Fruit fly (Drosophila melanogaster) whole organism, embryonic: ENCODE measurements around the gene Jupiter.
A peak's percentile ranks its signal among the peaks of the same experiment; 100 is the strongest.

ENCODE experiments used
- Aef1 ChIP-seq: fragments of 200-800 bp; sonication (Bioruptor generic); IDR thresholded peaks from 3 replicates; pipeline ENCODE4 v1.3.6; 2022; ENCODE audit warnings: missing biosample characterization, missing genetic modification characterization
- Blimp-1 ChIP-seq: fragments of 200-800 bp; sonication (Bioruptor generic); optimal IDR thresholded peaks from 3 replicates; lab custom pipeline; 2018; ENCODE audit warnings: missing biosample characterization, missing genetic modification characterization, mild to moderate bottlenecking, moderate library complexity, missing genetic modification reagents
- CG10979 ChIP-seq: fragments of 200-800 bp; sonication (Bioruptor generic); optimal IDR thresholded peaks from 2 replicates; lab custom pipeline; 2018; ENCODE audit warnings: missing biosample characterization, mild to moderate bottlenecking, missing genetic modification characterization, moderate library complexity
- CG11695 ChIP-seq: fragments of 200-800 bp; sonication (Bioruptor generic); IDR thresholded peaks from 3 replicates; pipeline ENCODE4 v1.3.6; 2022; ENCODE audit warnings: missing biosample characterization, missing genetic modification characterization
- CG14860 ChIP-seq: fragments of 200-800 bp; sonication (Bioruptor generic); IDR thresholded peaks from 3 replicates; pipeline ENCODE4 v1.3.6; 2022; ENCODE audit warnings: missing biosample characterization, missing genetic modification characterization; ENCODE audit not compliant: partially characterized antibody
- CG34224 ChIP-seq: fragments of 200-800 bp; sonication (Bioruptor generic); IDR thresholded peaks from 3 replicates; pipeline ENCODE4 v1.3.6; 2022; ENCODE audit warnings: missing biosample characterization, missing genetic modification characterization; ENCODE audit not compliant: partially characterized antibody
- CG6254 ChIP-seq: fragments of 200-800 bp; sonication (Bioruptor generic); optimal IDR thresholded peaks from 3 replicates; lab custom pipeline; 2017; ENCODE audit warnings: mild to moderate bottlenecking, missing biosample characterization, missing genetic modification reagents, missing genetic modification characterization
- CG6854 ChIP-seq: fragments of 200-800 bp; sonication (Bioruptor generic); optimal IDR thresholded peaks from 3 replicates; lab custom pipeline; 2017; ENCODE audit warnings: missing biosample characterization, mild to moderate bottlenecking, missing genetic modification characterization
- CG7963 ChIP-seq: fragments of 200-800 bp; sonication (Bioruptor generic); IDR thresholded peaks from 3 replicates; pipeline ENCODE4 v1.3.6; 2022; ENCODE audit warnings: missing biosample characterization, missing genetic modification characterization; ENCODE audit not compliant: partially characterized antibody
- CG9437 ChIP-seq: fragments of 200-800 bp; sonication (Bioruptor generic); optimal IDR thresholded peaks from 2 replicates; lab custom pipeline; 2018; ENCODE audit warnings: missing biosample characterization, mild to moderate bottlenecking, missing genetic modification characterization
- CG9797 ChIP-seq: fragments of 200-800 bp; sonication (Bioruptor generic); optimal IDR thresholded peaks from 3 replicates; lab custom pipeline; 2018; ENCODE audit warnings: missing biosample characterization, mild to moderate bottlenecking, missing genetic modification characterization
- D19A ChIP-seq: fragments of 200-800 bp; optimal IDR thresholded peaks from 3 replicates; lab custom pipeline; 2019; ENCODE audit warnings: missing biosample characterization, mild to moderate bottlenecking, missing genetic modification characterization, moderate library complexity
- Deaf1 ChIP-seq: fragments of 200-800 bp; optimal IDR thresholded peaks from 3 replicates; lab custom pipeline; 2019; ENCODE audit warnings: missing biosample characterization, mild to moderate bottlenecking, missing genetic modification characterization, moderate library complexity
- E2f2 ChIP-seq: fragments of 200-800 bp; sonication (Bioruptor generic); IDR thresholded peaks from 2 replicates; pipeline ENCODE4 v1.3.6; 2022; ENCODE audit warnings: missing biosample characterization, missing genetic modification characterization
- Elba2 ChIP-seq: fragments of 200-800 bp; sonication (Bioruptor generic); optimal IDR thresholded peaks from 3 replicates; lab custom pipeline; 2016; ENCODE audit warnings: missing biosample characterization, missing genetic modification characterization
- HLH54F ChIP-seq: fragments of 200-800 bp; sonication (Bioruptor generic); optimal IDR thresholded peaks from 3 replicates; lab custom pipeline; 2016; ENCODE audit warnings: missing biosample characterization, missing genetic modification characterization
- Jarid2 ChIP-seq: fragments of 200-800 bp; sonication (Bioruptor generic); optimal IDR thresholded peaks from 3 replicates; lab custom pipeline; 2017; ENCODE audit warnings: mild to moderate bottlenecking, missing biosample characterization, missing genetic modification reagents, missing genetic modification characterization
- MTF-1 ChIP-seq: fragments of 200-800 bp; sonication (Bioruptor generic); optimal IDR thresholded peaks from 2 replicates; lab custom pipeline; 2018; ENCODE audit warnings: missing biosample characterization, mild to moderate bottlenecking, missing genetic modification characterization, borderline replicate concordance
- Med ChIP-seq: fragments of 200-800 bp; sonication (Bioruptor generic); peaks from one replicate; lab custom pipeline; 2016; ENCODE audit warnings: missing biosample characterization, missing genetic modification characterization, mild to moderate bottlenecking, inconsistent platforms, moderate library complexity
- Opbp ChIP-seq: fragments of 200-800 bp; sonication (Bioruptor generic); IDR thresholded peaks from 3 replicates; pipeline ENCODE4 v1.3.6; 2022; ENCODE audit warnings: missing biosample characterization, missing genetic modification characterization; ENCODE audit not compliant: partially characterized antibody
- Sox100B ChIP-seq: fragments of 200-800 bp; sonication (Bioruptor generic); optimal IDR thresholded peaks from 3 replicates; lab custom pipeline; 2018; ENCODE audit warnings: missing biosample characterization, mild to moderate bottlenecking, missing genetic modification characterization
- bbx ChIP-seq: fragments of 200-800 bp; sonication (Bioruptor generic); IDR thresholded peaks from 2 replicates; pipeline ENCODE4 v1.3.6; 2022; ENCODE audit warnings: missing biosample characterization, missing genetic modification characterization; ENCODE audit not compliant: partially characterized antibody
- cas ChIP-seq: fragments of 200-800 bp; sonication (Bioruptor generic); IDR thresholded peaks from 2 replicates; pipeline ENCODE4 v1.3.6; 2022; ENCODE audit warnings: missing biosample characterization, missing genetic modification characterization
- chinmo ChIP-seq: fragments of 200-800 bp; sonication (Bioruptor generic); IDR thresholded peaks from 4 replicates; pipeline ENCODE4 v1.3.6; 2022; ENCODE audit warnings: missing biosample characterization, missing genetic modification characterization; ENCODE audit not compliant: partially characterized antibody
- chm ChIP-seq: fragments of 200-800 bp; sonication (Bioruptor generic); IDR thresholded peaks from 2 replicates; pipeline ENCODE4 v1.3.6; 2022; ENCODE audit warnings: missing biosample characterization, missing genetic modification characterization
- ci ChIP-seq: fragments of 200-800 bp; sonication (Bioruptor generic); IDR thresholded peaks from 3 replicates; pipeline ENCODE4 v1.3.6; 2022; ENCODE audit warnings: missing biosample characterization, missing genetic modification characterization
- crol ChIP-seq: fragments of 200-800 bp; sonication (Bioruptor generic); IDR thresholded peaks from 2 replicates; pipeline ENCODE4 v1.3.6; 2022; ENCODE audit warnings: missing biosample characterization, missing genetic modification characterization
- crp ChIP-seq, 2 experiments: fragments of 200-800 bp; sonication (Bioruptor generic); optimal IDR thresholded peaks; 2 replicates in 1 of 2; 3 replicates in 1 of 2; lab custom pipeline; 2017; ENCODE audit warnings: missing biosample characterization in 2 of 2, missing genetic modification characterization in 2 of 2, mild to moderate bottlenecking in 1 of 2, moderate library complexity in 1 of 2
- eve ChIP-seq, 2 experiments: fragments of >200 bp; optimal IDR thresholded peaks; 2 replicates each; lab custom pipeline; 2017; ENCODE audit warnings: missing biosample characterization in 2 of 2, missing genetic modification characterization in 2 of 2
- ewg ChIP-seq: fragments of 200-800 bp; sonication (Bioruptor generic); optimal IDR thresholded peaks from 3 replicates; lab custom pipeline; 2017; ENCODE audit warnings: mild to moderate bottlenecking, missing biosample characterization, missing genetic modification reagents, missing genetic modification characterization
- fd64A ChIP-seq: fragments of 200-800 bp; sonication (Bioruptor generic); optimal IDR thresholded peaks from 3 replicates; lab custom pipeline; 2018; ENCODE audit warnings: missing biosample characterization, mild to moderate bottlenecking, missing genetic modification characterization
- gce ChIP-seq: fragments of 200-800 bp; sonication (Bioruptor generic); IDR thresholded peaks from 3 replicates; pipeline ENCODE4 v1.3.6; 2022; ENCODE audit warnings: missing biosample characterization, missing genetic modification characterization
- gcm ChIP-seq: fragments of 200-800 bp; sonication (Bioruptor generic); optimal IDR thresholded peaks from 2 replicates; lab custom pipeline; 2019; ENCODE audit warnings: missing biosample characterization, mild to moderate bottlenecking, missing genetic modification characterization, moderate library complexity
- hbn ChIP-seq: fragments of 200-800 bp; sonication (Bioruptor generic); IDR thresholded peaks from 2 replicates; pipeline ENCODE4 v1.3.6; 2022; ENCODE audit warnings: missing biosample characterization, missing genetic modification characterization; ENCODE audit not compliant: partially characterized antibody
- lbe ChIP-seq: fragments of 200-800 bp; sonication (Bioruptor generic); optimal IDR thresholded peaks from 2 replicates; lab custom pipeline; 2016; ENCODE audit warnings: missing biosample characterization, mild to moderate bottlenecking, missing genetic modification characterization
- nom ChIP-seq: fragments of 200-800 bp; sonication (Bioruptor generic); optimal IDR thresholded peaks from 2 replicates; lab custom pipeline; 2017; ENCODE audit warnings: missing biosample characterization, missing genetic modification characterization, mild to moderate bottlenecking, moderate library complexity, missing genetic modification reagents
- onecut ChIP-seq: fragments of 200-800 bp; sonication (Bioruptor generic); IDR thresholded peaks from 2 replicates; pipeline ENCODE4 v1.3.6; 2022; ENCODE audit warnings: missing biosample characterization, missing genetic modification characterization
- sens ChIP-seq: fragments of 200-800 bp; sonication (Bioruptor generic); peaks from one replicate; lab custom pipeline; 2016; ENCODE audit warnings: missing biosample characterization, missing genetic modification characterization
- sna ChIP-seq: fragments of 200-800 bp; sonication (Bioruptor generic); IDR thresholded peaks from 2 replicates; pipeline ENCODE4 v1.3.6; 2022; ENCODE audit warnings: missing biosample characterization, missing genetic modification characterization; ENCODE audit not compliant: partially characterized antibody
- sob ChIP-seq: fragments of 200-800 bp; sonication (Bioruptor generic); IDR thresholded peaks from 2 replicates; pipeline ENCODE4 v1.3.6; 2022; ENCODE audit warnings: missing biosample characterization, missing genetic modification characterization
- ssp ChIP-seq: fragments of 200-800 bp; sonication (Bioruptor generic); IDR thresholded peaks from 2 replicates; pipeline ENCODE4 v1.3.6; 2022; ENCODE audit warnings: missing biosample characterization, missing genetic modification characterization
- stwl ChIP-seq: fragments of 200-800 bp; sonication (Bioruptor generic); optimal IDR thresholded peaks from 3 replicates; lab custom pipeline; 2018; ENCODE audit warnings: missing biosample characterization, mild to moderate bottlenecking, missing genetic modification characterization, moderate library complexity
- trem ChIP-seq: fragments of 200-800 bp; optimal IDR thresholded peaks from 3 replicates; lab custom pipeline; 2019; ENCODE audit warnings: missing biosample characterization, mild to moderate bottlenecking, missing genetic modification characterization, moderate library complexity
- vvl ChIP-seq: fragments of 200-800 bp; sonication (Bioruptor generic); IDR thresholded peaks from 2 replicates; pipeline ENCODE4 v1.3.6; 2022; ENCODE audit warnings: missing biosample characterization, missing genetic modification characterization
- wor ChIP-seq: fragments of 200-800 bp; sonication (Bioruptor generic); IDR thresholded peaks from 2 replicates; pipeline ENCODE4 v1.3.6; 2022; ENCODE audit warnings: missing biosample characterization, missing genetic modification characterization
- zen2 ChIP-seq: fragments of 200-800 bp; sonication (Bioruptor generic); IDR thresholded peaks from 3 replicates; pipeline ENCODE4 v1.3.6; 2022; ENCODE audit warnings: missing biosample characterization, missing genetic modification characterization; ENCODE audit not compliant: partially characterized antibody

Jupiter gene

DNA sequence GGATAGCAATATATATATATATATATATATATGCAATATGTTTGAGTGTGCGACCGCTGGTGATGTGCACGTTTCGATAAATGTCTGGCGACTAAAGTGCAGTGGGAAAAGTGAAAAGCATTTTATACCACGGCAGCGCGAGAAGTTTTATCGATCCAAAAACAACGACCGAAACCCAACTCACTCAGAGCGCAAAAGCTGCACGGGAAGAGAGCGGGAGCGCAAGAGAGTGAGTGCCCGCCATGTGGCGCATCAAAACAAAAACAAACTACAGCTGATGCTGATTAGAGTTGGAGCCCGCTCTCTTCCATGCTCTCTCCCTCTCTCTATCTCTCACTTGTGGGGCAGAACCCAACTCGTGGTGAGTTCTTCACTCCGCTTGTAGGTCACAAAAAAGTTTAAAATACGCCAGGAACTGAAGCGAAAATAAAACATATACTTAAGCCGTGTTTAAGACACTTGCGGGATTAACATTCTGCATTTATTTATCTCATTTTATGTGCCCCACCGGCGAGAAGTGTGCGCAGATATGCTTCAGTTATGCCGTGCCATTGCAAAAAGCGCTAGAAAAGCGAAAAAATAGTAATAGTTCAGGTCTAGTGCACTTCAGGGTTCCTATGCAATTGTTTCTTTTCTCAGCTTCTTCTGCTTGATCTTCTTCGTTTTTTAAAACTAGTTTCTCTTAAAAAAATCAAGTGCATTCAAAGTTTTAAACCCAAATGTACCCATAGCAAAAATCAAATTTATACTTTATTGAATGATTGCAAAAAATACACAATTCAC is 14.9 kb downstream of the Jupiter start (continued):
- TF ChIP-seq Deaf1 (peak; percentile 31), CG34224 (GFP tag; lab: Robert Waterston, UW) (peak; percentile 84), ewg (GFP tag; lab: Kevin White, UChicago) (peak; percentile 32), ci (GFP tag; lab: Robert Waterston, UW) (peak; percentile 16; the same call in 1 of the 3 replicates), CG6854 (GFP tag; lab: Kevin White, UChicago) (peak; percentile 54), Opbp (peak; percentile 48; the same call in 1 of the 3 replicates), eve (GFP tag; optimal IDR thresholded peaks at IDR 0.05; lab: Kevin White, UChicago) (peak in 1 of 2 experiments; percentile 52), Sox100B (GFP tag; lab: Kevin White, UChicago) (no peak), Blimp-1 (GFP tag; lab: Kevin White, UChicago) (peak; percentile 29), Med (GFP tag; lab: Kevin White, UChicago) (peak; percentile 60), sob (GFP tag; lab: Robert Waterston, UW) (0 out of 2 replicates have a peak, but pooled peaks have one; percentile 20), crp (GFP tag; optimal IDR thresholded peaks at IDR 0.05; lab: Kevin White, UChicago) (peak in 1 of 2 experiments; percentile 53), Elba2 (GFP tag; lab: Kevin White, UChicago) (no peak), sens (GFP tag; lab: Kevin White, UChicago) (peak; percentile 60), hbn (peak; percentile 63; the same call in 1 of the 2 replicates), HLH54F (GFP tag; lab: Kevin White, UChicago) (no peak), E2f2 (GFP tag; lab: Robert Waterston, UW) (peak; percentile 17; the same call in 1 of the 2 replicates), CG11695 (0 out of 3 replicates have a peak, but pooled peaks have one; percentile 44), fd64A (GFP tag; lab: Kevin White, UChicago) (no peak), CG7963 (peak; percentile 52; the same call in 2 of the 3 replicates), CG14860 (0 out of 3 replicates have a peak, but pooled peaks have one; percentile 22), chinmo (GFP tag; lab: Robert Waterston, UW) (peak; percentile 94; the same call in 3 of the 4 replicates), wor (GFP tag; lab: Robert Waterston, UW) (no peak), bbx (GFP tag; lab: Robert Waterston, UW) (no peak; the same call in 1 of the 2 replicates), trem (tag; lab: Kevin White, UChicago) (peak; percentile 5), lbe (peak; percentile 44), CG10979 (no peak), gcm (GFP tag; lab: Kevin White, UChicago) (peak; percentile 44), CG9437 (GFP tag; lab: Kevin White, UChicago) (no peak), cas (GFP tag; lab: Robert Waterston, UW) (no peak), nom (GFP tag; lab: Kevin White, UChicago) (peak; percentile 80), D19A (peak; percentile 5), CG9797 (no peak), onecut (GFP tag; lab: Robert Waterston, UW) (peak; percentile 98), vvl (GFP tag; lab: Robert Waterston, UW) (peak; percentile 60; the same call in 1 of the 2 replicates), CG6254 (GFP tag; lab: Kevin White, UChicago) (peak; percentile 40), sna (GFP tag; lab: Robert Waterston, UW) (peak; percentile 80), ssp (GFP tag; lab: Robert Waterston, UW) (no peak), gce (GFP tag; lab: Robert Waterston, UW) (peak; percentile 49; the same call in 1 of the 3 replicates), zen2 (GFP tag; lab: Robert Waterston, UW) (peak; percentile 90; the same call in 2 of the 3 replicates), chm (GFP tag; lab: Robert Waterston, UW) (peak; percentile 30; the same call in 1 of the 2 replicates), MTF-1 (GFP tag; lab: Kevin White, UChicago) (peak; percentile 25), Aef1 (peak; percentile 33; the same call in 1 of the 3 replicates), crol (GFP tag; lab: Robert Waterston, UW) (peak; percentile 43; the same call in 1 of the 2 replicates), stwl (tag; lab: Kevin White, UChicago) (peak; percentile 95), Jarid2 (GFP tag; lab: Kevin White, UChicago) (peak; percentile 38)
